Worm (Caenorhabditis elegans) whole organism, late embryonic: ENCODE results near the gene nipi-3.

Experiments
- C08G9.2 ChIP-seq: sonication (generic microtip); optimal IDR thresholded peaks from 2 replicates; lab custom pipeline; 2016; ENCODE audit warnings: mild to moderate bottlenecking, missing genetic modification characterization, moderate library complexity, missing compliant biosample characterization
- C38D4.7 ChIP-seq: fragments of 200-800 bp; sonication (Bioruptor generic); optimal IDR thresholded peaks from 2 replicates; lab custom pipeline; 2018; ENCODE audit warnings: mild to moderate bottlenecking, missing genetic modification characterization, moderate library complexity, missing compliant biosample characterization
- K02D7.2 ChIP-seq: sonication (generic microtip); optimal IDR thresholded peaks from 2 replicates; lab custom pipeline; 2017; ENCODE audit warnings: mild to moderate bottlenecking, missing genetic modification characterization, missing compliant biosample characterization
- T23F11.4 ChIP-seq: fragments of 200-800 bp; sonication (Bioruptor generic); optimal IDR thresholded peaks from 2 replicates; lab custom pipeline; 2018; ENCODE audit warnings: mild to moderate bottlenecking, missing genetic modification characterization, missing compliant biosample characterization
- Y22D7AL.16 ChIP-seq: sonication (generic microtip); optimal IDR thresholded peaks from 2 replicates; lab custom pipeline; 2016; ENCODE audit warnings: missing genetic modification characterization, missing compliant biosample characterization
- ceh-14 ChIP-seq: sonication (generic microtip); optimal IDR thresholded peaks from 2 replicates; lab custom pipeline; 2016; ENCODE audit warnings: missing genotype, missing genetic modification characterization, missing compliant biosample characterization
- ceh-19 ChIP-seq: fragments of 200-800 bp; sonication (Bioruptor generic); optimal IDR thresholded peaks from 2 replicates; lab custom pipeline; 2018; ENCODE audit warnings: mild to moderate bottlenecking, missing genetic modification characterization, missing compliant biosample characterization
- ceh-22 ChIP-seq: sonication (generic microtip); optimal IDR thresholded peaks from 2 replicates; lab custom pipeline; 2017; ENCODE audit warnings: missing biosample characterization, missing genetic modification characterization
- ceh-30 ChIP-seq: fragments of 150-350 bp; optimal IDR thresholded peaks from 2 replicates; lab custom pipeline; 2014; ENCODE audit warnings: missing biosample characterization, missing genetic modification characterization
- ceh-31 ChIP-seq: sonication (generic microtip); optimal IDR thresholded peaks from 2 replicates; lab custom pipeline; 2016; ENCODE audit warnings: missing genetic modification characterization, missing compliant biosample characterization
- ceh-9 ChIP-seq: sonication (generic microtip); optimal IDR thresholded peaks from 2 replicates; lab custom pipeline; 2016; ENCODE audit warnings: mild to moderate bottlenecking, missing genetic modification characterization, inconsistent platforms, missing compliant biosample characterization
- che-1 ChIP-seq: sonication (generic microtip); optimal IDR thresholded peaks from 2 replicates; lab custom pipeline; 2016; ENCODE audit warnings: mild to moderate bottlenecking, missing genetic modification characterization, missing compliant biosample characterization
- dmd-4 ChIP-seq: sonication (generic microtip); optimal IDR thresholded peaks from 2 replicates; lab custom pipeline; 2016; ENCODE audit warnings: borderline replicate concordance, missing genetic modification characterization, missing compliant biosample characterization
- elt-2 ChIP-seq: sonication (generic microtip); optimal IDR thresholded peaks from 2 replicates; lab custom pipeline; 2016; ENCODE audit warnings: missing genetic modification reagents, missing genetic modification characterization, missing compliant biosample characterization
- elt-4 ChIP-seq: sonication (generic microtip); optimal IDR thresholded peaks from 2 replicates; lab custom pipeline; 2016; ENCODE audit warnings: missing genetic modification characterization, missing compliant biosample characterization
- eyg-1 ChIP-seq: sonication (generic microtip); optimal IDR thresholded peaks from 2 replicates; lab custom pipeline; 2016; ENCODE audit warnings: missing genotype, missing genetic modification characterization, missing compliant biosample characterization
- fkh-10 ChIP-seq: fragments of 150-350 bp; optimal IDR thresholded peaks from 2 replicates; lab custom pipeline; 2014; ENCODE audit warnings: missing biosample characterization, missing genetic modification reagents, missing genetic modification characterization
- gmeb-2 ChIP-seq: sonication (generic microtip); optimal IDR thresholded peaks from 2 replicates; lab custom pipeline; 2016; ENCODE audit warnings: missing genetic modification characterization, inconsistent platforms, missing compliant biosample characterization
- hlh-13 ChIP-seq: fragments of 200-800 bp; sonication (Bioruptor generic); optimal IDR thresholded peaks from 2 replicates; lab custom pipeline; 2018; ENCODE audit warnings: mild to moderate bottlenecking, missing genetic modification characterization, missing compliant biosample characterization
- hlh-30 ChIP-seq: sonication (generic microtip); optimal IDR thresholded peaks from 2 replicates; lab custom pipeline; 2017; ENCODE audit warnings: antibody characterized with exemption, missing genetic modification characterization, missing compliant biosample characterization; ENCODE audit not compliant: insufficient read depth
- hlh-6 ChIP-seq: sonication (generic microtip); optimal IDR thresholded peaks from 2 replicates; lab custom pipeline; 2016; ENCODE audit warnings: missing genotype, missing genetic modification characterization, missing compliant biosample characterization
- lin-11 ChIP-seq: fragments of 200-800 bp; sonication (Bioruptor generic); optimal IDR thresholded peaks from 2 replicates; lab custom pipeline; 2018; ENCODE audit warnings: mild to moderate bottlenecking, missing genetic modification characterization, missing compliant biosample characterization
- madf-2 ChIP-seq: sonication (generic microtip); optimal IDR thresholded peaks from 2 replicates; lab custom pipeline; 2017; ENCODE audit warnings: missing genetic modification characterization, missing compliant biosample characterization
- mec-3 ChIP-seq: sonication (generic microtip); optimal IDR thresholded peaks from 2 replicates; lab custom pipeline; 2016; ENCODE audit warnings: borderline replicate concordance, missing genetic modification characterization, missing compliant biosample characterization
- nfya-1 ChIP-seq: sonication (generic microtip); optimal IDR thresholded peaks from 2 replicates; lab custom pipeline; 2017; ENCODE audit warnings: missing genetic modification characterization, mild to moderate bottlenecking, missing compliant biosample characterization, antibody characterized with exemption, moderate library complexity
- nhr-11 ChIP-seq: fragments of 150-350 bp; optimal IDR thresholded peaks from 2 replicates; lab custom pipeline; 2014; ENCODE audit warnings: missing biosample characterization, missing genetic modification characterization
- nhr-232 ChIP-seq: sonication (generic microtip); optimal IDR thresholded peaks from 2 replicates; lab custom pipeline; 2016; ENCODE audit warnings: missing genetic modification characterization, missing compliant biosample characterization
- npax-4 ChIP-seq: sonication (generic microtip); optimal IDR thresholded peaks from 2 replicates; lab custom pipeline; 2016; ENCODE audit warnings: missing genetic modification characterization, missing compliant biosample characterization
- odd-2 ChIP-seq: sonication (generic microtip); optimal IDR thresholded peaks from 2 replicates; lab custom pipeline; 2017; ENCODE audit warnings: antibody characterized with exemption, mild to moderate bottlenecking, missing genetic modification characterization, missing compliant biosample characterization
- pag-3 ChIP-seq: sonication (generic microtip); optimal IDR thresholded peaks from 2 replicates; lab custom pipeline; 2016; ENCODE audit warnings: missing compliant biosample characterization, missing genetic modification characterization, borderline replicate concordance
- pat-9 ChIP-seq: fragments of 200-800 bp; sonication (Bioruptor generic); optimal IDR thresholded peaks from 2 replicates; lab custom pipeline; 2018; ENCODE audit warnings: mild to moderate bottlenecking, missing genetic modification characterization, moderate library complexity, missing compliant biosample characterization
- pax-1 ChIP-seq: fragments of 150-350 bp; optimal IDR thresholded peaks from 2 replicates; lab custom pipeline; 2014; ENCODE audit warnings: missing biosample characterization, missing genetic modification characterization
- pros-1 ChIP-seq: fragments of 150-350 bp; optimal IDR thresholded peaks from 2 replicates; lab custom pipeline; 2014; ENCODE audit warnings: missing biosample characterization, missing genetic modification reagents, missing genetic modification characterization
- ref-2 ChIP-seq: sonication (generic microtip); optimal IDR thresholded peaks from 2 replicates; lab custom pipeline; 2016; ENCODE audit warnings: missing genetic modification characterization, missing compliant biosample characterization
- tbx-2 ChIP-seq: sonication (generic microtip); optimal IDR thresholded peaks from 2 replicates; lab custom pipeline; 2016; ENCODE audit warnings: missing genetic modification characterization, missing compliant biosample characterization
- tbx-7 ChIP-seq: sonication (generic microtip); optimal IDR thresholded peaks from 2 replicates; lab custom pipeline; 2016; ENCODE audit warnings: missing genotype, missing genetic modification characterization, missing compliant biosample characterization
- ttx-3 ChIP-seq: sonication (generic microtip); optimal IDR thresholded peaks from 2 replicates; lab custom pipeline; 2016; ENCODE audit warnings: missing genetic modification reagents, missing genetic modification characterization, missing compliant biosample characterization
- unc-55 ChIP-seq: sonication (generic microtip); optimal IDR thresholded peaks from 2 replicates; lab custom pipeline; 2017; ENCODE audit warnings: missing biosample characterization, missing genetic modification reagents, missing genetic modification characterization
- unc-86 ChIP-seq: sonication (generic microtip); optimal IDR thresholded peaks from 2 replicates; lab custom pipeline; 2016; ENCODE audit warnings: missing genetic modification characterization, missing compliant biosample characterization
- zip-5 ChIP-seq: sonication (generic microtip); optimal IDR thresholded peaks from 2 replicates; lab custom pipeline; 2016; ENCODE audit warnings: missing genetic modification characterization, missing compliant biosample characterization

The nipi-3 gene

ce11 chrX:15598661-15599384 is 8.9 kb upstream of the nipi-3 start:
- TF ChIP-seq elt-2 (tag; lab: Kevin White, UChicago) (peak; percentile 75), ceh-22 (tag; lab: Kevin White, UChicago) (no peak)

ce11 chrX:15599925-15600324 is 7.8 kb upstream of the nipi-3 start:
- TF ChIP-seq elt-4 (tag; lab: Kevin White, UChicago), result no peak
- no peak for TF ChIP-seq madf-2

ce11 chrX:15600512-15601117 is 7.2 kb upstream of the nipi-3 start, which contains the start of gene ent-2:
ent-2 (plus strand) TSS chrX:15601067.
- TF ChIP-seq ceh-30, result no peak
- TF ChIP-seq pat-9 (tag; lab: Kevin White, UChicago), result peak; percentile 6
- TF ChIP-seq hlh-13, result no peak
- TF ChIP-seq hlh-30 (tag; lab: Kevin White, UChicago), result peak; percentile 5
- peak; percentile 51 for TF ChIP-seq elt-2 (tag; lab: Kevin White, UChicago)

ce11 chrX:15604236-15604635 is 3.5 kb upstream of the nipi-3 start:
- TF ChIP-seq ceh-19 (GFP tag; lab: Kevin White, UChicago) (no peak), unc-86 (tag; lab: Kevin White, UChicago) (no peak), che-1 (no peak), gmeb-2 (tag; lab: Kevin White, UChicago) (no peak), zip-5 (tag; lab: Kevin White, UChicago) (no peak)

- TF ChIP-seq hlh-6 (tag; lab: Kevin White, UChicago) (peak; percentile 15), che-1 (no peak), dmd-4 (no peak), pros-1 (tag; lab: Kevin White, UChicago) (peak; percentile 13), pax-1 (tag; lab: Kevin White, UChicago) (no peak), unc-86 (tag; lab: Kevin White, UChicago) (no peak), hlh-30 (tag; lab: Kevin White, UChicago) (peak; percentile 88), npax-4 (tag; lab: Kevin White, UChicago) (no peak), madf-2 (no peak), ceh-31 (tag; lab: Kevin White, UChicago) (peak; percentile 80), C08G9.2 (tag; lab: Kevin White, UChicago) (no peak), T23F11.4 (GFP tag; lab: Kevin White, UChicago) (no peak), Y22D7AL.16 (tag; lab: Kevin White, UChicago) (no peak), pag-3 (tag; lab: Kevin White, UChicago) (no peak), tbx-7 (no peak), unc-55 (GFP tag; lab: Kevin White, UChicago) (peak; percentile 14), elt-2 (tag; lab: Kevin White, UChicago) (peak; percentile 16), fkh-10 (GFP tag; lab: Kevin White, UChicago) (no peak), eyg-1 (tag; lab: Kevin White, UChicago) (no peak), ttx-3 (tag; lab: Kevin White, UChicago) (no peak), K02D7.2 (no peak), tbx-2 (peak; percentile 53), lin-11 (tag; lab: Kevin White, UChicago) (no peak), C38D4.7 (GFP tag; lab: Kevin White, UChicago) (no peak), ceh-9 (tag; lab: Kevin White, UChicago) (no peak), pat-9 (tag; lab: Kevin White, UChicago) (no peak), gmeb-2 (tag; lab: Kevin White, UChicago) (no peak), mec-3 (tag; lab: Kevin White, UChicago) (no peak), nhr-232 (tag; lab: Kevin White, UChicago) (no peak), ceh-14 (tag; lab: Kevin White, UChicago) (peak; percentile 14), nfya-1 (tag; lab: Kevin White, UChicago) (peak; percentile 66), nhr-11 (tag; lab: Kevin White, UChicago) (no peak), odd-2 (no peak), ref-2 (tag; lab: Kevin White, UChicago) (peak; percentile 30), zip-5 (tag; lab: Kevin White, UChicago) (no peak)
Measured at ce11 chrX:15606585-15607276, 1.0 kb upstream of the nipi-3 start, which contains the start of gene rab-14. rab-14 (minus strand) TSS chrX:15606635.
